Fruit fly (Drosophila melanogaster): Measurements from ENCODE around the gene Cpr72Ec.

DNA sequence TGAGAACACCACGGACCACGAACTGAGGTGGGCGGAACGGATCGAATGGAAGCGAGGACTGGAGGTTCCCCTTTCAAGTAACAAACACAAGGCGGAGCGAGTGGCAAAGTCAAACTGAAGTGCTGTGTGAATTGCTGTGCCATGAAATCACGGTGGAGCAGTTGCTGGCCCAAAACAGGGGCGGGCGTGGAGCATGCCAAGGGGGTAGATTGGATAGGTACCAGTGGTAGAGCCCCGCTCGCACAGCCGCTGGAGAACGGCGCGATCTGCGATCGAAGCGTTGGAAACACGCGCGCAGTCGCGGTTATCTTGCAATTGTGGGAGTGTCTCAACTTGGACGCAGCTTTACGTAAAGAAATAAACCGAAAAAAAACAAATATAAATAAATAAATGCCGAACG, 39.4 kb downstream of the Cpr72Ec start, which contains the start of gene CG13038:
- no peak for TF ChIP-seq CG3281 (GFP tag; optimal IDR thresholded peaks at IDR 0.05)
- TF ChIP-seq CG43689 (GFP tag; IDR thresholded peaks at IDR 0.05), result no peak
- no peak for TF ChIP-seq MBD-R2 (GFP tag; IDR thresholded peaks at IDR 0.05)
- TF ChIP-seq nmo (GFP tag; optimal IDR thresholded peaks at IDR 0.05), result no peak
- no peak for TF ChIP-seq CG11093 (GFP tag; IDR thresholded peaks at IDR 0.05)
- TF ChIP-seq CG17186 (GFP tag; optimal IDR thresholded peaks at IDR 0.05), result no peak
- TF ChIP-seq HLHmδ (GFP tag; optimal IDR thresholded peaks at IDR 0.05), result no peak
- no peak for TF ChIP-seq CG13424 (tag; optimal IDR thresholded peaks at IDR 0.05)
- TF ChIP-seq ase (GFP tag; IDR thresholded peaks at IDR 0.05), result 0 out of 3 replicates have a peak, but pooled peaks have one; percentile 18
- no peak for TF ChIP-seq HmgD (GFP tag; optimal IDR thresholded peaks at IDR 0.05)
- TF ChIP-seq jumu (GFP tag; optimal IDR thresholded peaks at IDR 0.05), result no peak
- no peak for TF ChIP-seq disco-r (GFP tag; optimal IDR thresholded peaks at IDR 0.05)
